Fruit fly (Drosophila melanogaster) whole organism, embryonic: ENCODE data around the gene dor.
A peak's percentile ranks its signal among the peaks of the same experiment; 100 is the strongest.

ENCODE experiments used
- Bgb ChIP-seq: fragments of 200-800 bp; sonication (Bioruptor generic); IDR thresholded peaks from 2 replicates; pipeline ENCODE4 v1.3.6; 2022; ENCODE audit warnings: missing biosample characterization, missing genetic modification characterization; ENCODE audit not compliant: partially characterized antibody
- CG10979 ChIP-seq: fragments of 200-800 bp; sonication (Bioruptor generic); optimal IDR thresholded peaks from 2 replicates; lab custom pipeline; 2018; ENCODE audit warnings: missing biosample characterization, mild to moderate bottlenecking, missing genetic modification characterization, moderate library complexity
- CG11085 ChIP-seq: fragments of 200-800 bp; sonication (Bioruptor generic); IDR thresholded peaks from 2 replicates; pipeline ENCODE4 v1.3.6; 2022; ENCODE audit warnings: missing biosample characterization, missing genetic modification characterization
- CG11560 ChIP-seq: fragments of 200-800 bp; sonication (Bioruptor generic); IDR thresholded peaks from 3 replicates; pipeline ENCODE4 v1.3.6; 2022; ENCODE audit warnings: missing biosample characterization, missing genetic modification characterization
- CG12071 ChIP-seq: fragments of 200-800 bp; sonication (Bioruptor generic); optimal IDR thresholded peaks from 3 replicates; lab custom pipeline; 2018; ENCODE audit warnings: missing biosample characterization, mild to moderate bottlenecking, missing genetic modification characterization
- CG12236 ChIP-seq: fragments of 200-800 bp; sonication (Bioruptor generic); optimal IDR thresholded peaks from 2 replicates; lab custom pipeline; 2016; ENCODE audit warnings: missing biosample characterization, missing genetic modification characterization
- CG15479 ChIP-seq: fragments of 200-800 bp; sonication (Bioruptor generic); optimal IDR thresholded peaks from 3 replicates; lab custom pipeline; 2019; ENCODE audit warnings: missing biosample characterization, mild to moderate bottlenecking, missing genetic modification characterization, moderate library complexity
- CG15514 ChIP-seq: fragments of 200-800 bp; sonication (Bioruptor generic); optimal IDR thresholded peaks from 3 replicates; lab custom pipeline; 2017; ENCODE audit warnings: missing biosample characterization, missing genetic modification characterization, mild to moderate bottlenecking, moderate library complexity, missing genetic modification reagents
- CG16863 ChIP-seq: fragments of 200-800 bp; sonication (Bioruptor generic); optimal IDR thresholded peaks from 3 replicates; lab custom pipeline; 2016; ENCODE audit warnings: missing biosample characterization, missing genetic modification characterization
- CG17186 ChIP-seq: fragments of 200-800 bp; sonication (Bioruptor generic); optimal IDR thresholded peaks from 3 replicates; lab custom pipeline; 2017; ENCODE audit warnings: missing biosample characterization, missing genetic modification reagents, missing genetic modification characterization
- CG17328 ChIP-seq: fragments of 200-800 bp; sonication (Bioruptor generic); IDR thresholded peaks from 2 replicates; pipeline ENCODE4 v1.3.6; 2022; ENCODE audit warnings: missing biosample characterization, missing genetic modification characterization
- CG17385 ChIP-seq: fragments of 200-800 bp; sonication (Bioruptor generic); optimal IDR thresholded peaks from 3 replicates; lab custom pipeline; 2018; ENCODE audit warnings: missing biosample characterization, mild to moderate bottlenecking, missing genetic modification characterization
- CG17568 ChIP-seq: fragments of 200-800 bp; sonication (Bioruptor generic); optimal IDR thresholded peaks from 2 replicates; lab custom pipeline; 2018; ENCODE audit warnings: missing biosample characterization, mild to moderate bottlenecking, missing genetic modification characterization, moderate library complexity
- CG17829 ChIP-seq: fragments of 200-800 bp; optimal IDR thresholded peaks from 2 replicates; lab custom pipeline; 2019; ENCODE audit warnings: missing biosample characterization, mild to moderate bottlenecking, missing genetic modification characterization, moderate library complexity
- CG1792 ChIP-seq: fragments of 200-800 bp; sonication (Bioruptor generic); optimal IDR thresholded peaks from 2 replicates; lab custom pipeline; 2016; ENCODE audit warnings: missing biosample characterization, missing genetic modification characterization
- CG18599 ChIP-seq: fragments of 200-800 bp; sonication (Bioruptor generic); optimal IDR thresholded peaks from 3 replicates; lab custom pipeline; 2017; ENCODE audit warnings: missing biosample characterization, missing genetic modification characterization, mild to moderate bottlenecking, moderate library complexity, missing genetic modification reagents
- CG18619 ChIP-seq: fragments of 200-800 bp; sonication (Bioruptor generic); optimal IDR thresholded peaks from 3 replicates; lab custom pipeline; 2017; ENCODE audit warnings: missing biosample characterization, mild to moderate bottlenecking, missing genetic modification characterization
- CG30403 ChIP-seq: fragments of 200-800 bp; sonication (Bioruptor generic); optimal IDR thresholded peaks from 3 replicates; lab custom pipeline; 2016; ENCODE audit warnings: missing biosample characterization, missing genetic modification characterization
- CG31388 ChIP-seq: fragments of 200-800 bp; sonication (Bioruptor generic); optimal IDR thresholded peaks from 2 replicates; lab custom pipeline; 2016; ENCODE audit warnings: missing biosample characterization, missing genetic modification characterization
- CG43689 ChIP-seq: fragments of 200-800 bp; sonication (Bioruptor generic); IDR thresholded peaks from 2 replicates; pipeline ENCODE4 v1.3.6; 2022; ENCODE audit warnings: missing biosample characterization, missing genetic modification characterization
- CG6175 ChIP-seq: fragments of 200-800 bp; sonication (Bioruptor generic); IDR thresholded peaks from 3 replicates; pipeline ENCODE4 v1.3.6; 2022; ENCODE audit warnings: missing biosample characterization, missing genetic modification characterization
- CG6689 ChIP-seq: fragments of 200-800 bp; sonication (Bioruptor generic); IDR thresholded peaks from 2 replicates; pipeline ENCODE4 v1.3.6; 2022; ENCODE audit warnings: missing biosample characterization, missing genetic modification characterization
- CG6791 ChIP-seq: fragments of 200-800 bp; sonication (Bioruptor generic); IDR thresholded peaks from 3 replicates; pipeline ENCODE4 v1.3.6; 2022; ENCODE audit warnings: missing biosample characterization, missing genetic modification characterization; ENCODE audit not compliant: partially characterized antibody
- CG8478 ChIP-seq: fragments of >200 bp; optimal IDR thresholded peaks from 2 replicates; lab custom pipeline; 2018
- CG8765 ChIP-seq: fragments of 200-800 bp; sonication (Bioruptor generic); IDR thresholded peaks from 2 replicates; pipeline ENCODE4 v1.3.6; 2022; ENCODE audit warnings: missing biosample characterization, missing genetic modification characterization
- Dad ChIP-seq: fragments of 200-800 bp; sonication (Bioruptor generic); optimal IDR thresholded peaks from 3 replicates; lab custom pipeline; 2016; ENCODE audit warnings: missing biosample characterization, missing genetic modification characterization
- Deaf1 ChIP-seq: fragments of 200-800 bp; optimal IDR thresholded peaks from 3 replicates; lab custom pipeline; 2019; ENCODE audit warnings: missing biosample characterization, mild to moderate bottlenecking, missing genetic modification characterization, moderate library complexity
- Dp ChIP-seq: fragments of 200-800 bp; sonication (Bioruptor generic); optimal IDR thresholded peaks from 2 replicates; lab custom pipeline; 2018; ENCODE audit warnings: missing biosample characterization, mild to moderate bottlenecking, missing genetic modification characterization, moderate library complexity
- Dref ChIP-seq: fragments of 200-800 bp; sonication (Bioruptor generic); IDR thresholded peaks from 2 replicates; pipeline ENCODE4 v1.3.6; 2022; ENCODE audit warnings: missing biosample characterization, missing genetic modification characterization
- Hand ChIP-seq: fragments of 200-800 bp; sonication (Bioruptor generic); optimal IDR thresholded peaks from 2 replicates; lab custom pipeline; 2017; ENCODE audit warnings: mild to moderate bottlenecking, missing biosample characterization, missing genetic modification reagents, missing genetic modification characterization
- Med ChIP-seq: fragments of 200-800 bp; sonication (Bioruptor generic); peaks from one replicate; lab custom pipeline; 2016; ENCODE audit warnings: missing biosample characterization, missing genetic modification characterization, mild to moderate bottlenecking, inconsistent platforms, moderate library complexity
- Scr ChIP-seq: fragments of 200-800 bp; sonication (Bioruptor generic); IDR thresholded peaks from 2 replicates; pipeline ENCODE4 v1.3.6; 2022; ENCODE audit warnings: missing biosample characterization, missing genetic modification characterization; ENCODE audit not compliant: partially characterized antibody
- Sox100B ChIP-seq: fragments of 200-800 bp; sonication (Bioruptor generic); optimal IDR thresholded peaks from 3 replicates; lab custom pipeline; 2018; ENCODE audit warnings: missing biosample characterization, mild to moderate bottlenecking, missing genetic modification characterization
- Sry-δ ChIP-seq: fragments of 200-800 bp; sonication (Bioruptor generic); optimal IDR thresholded peaks from 2 replicates; lab custom pipeline; 2016; ENCODE audit warnings: missing biosample characterization, missing genetic modification characterization
- Trl ChIP-seq, 3 experiments: fragments of >200 bp in 2 of 3; fragments of 200-800 bp in 1 of 3; sonication (Bioruptor generic) in 1 of 3; optimal IDR thresholded peaks; 2 replicates in 1 of 3; 3 replicates in 2 of 3; lab custom pipeline; 2016 to 2017; ENCODE audit warnings: missing biosample characterization in 1 of 3, missing genetic modification characterization in 1 of 3
- bbx ChIP-seq: fragments of 200-800 bp; sonication (Bioruptor generic); IDR thresholded peaks from 2 replicates; pipeline ENCODE4 v1.3.6; 2022; ENCODE audit warnings: missing biosample characterization, missing genetic modification characterization; ENCODE audit not compliant: partially characterized antibody
- cad ChIP-seq: fragments of >200 bp; optimal IDR thresholded peaks from 2 replicates; lab custom pipeline; 2017; ENCODE audit warnings: missing biosample characterization, missing genetic modification characterization
- corto ChIP-seq: fragments of 200-800 bp; sonication (Bioruptor generic); optimal IDR thresholded peaks from 2 replicates; lab custom pipeline; 2016; ENCODE audit warnings: missing biosample characterization, mild to moderate bottlenecking, missing genetic modification characterization, moderate library complexity
- crp ChIP-seq, 2 experiments: fragments of 200-800 bp; sonication (Bioruptor generic); optimal IDR thresholded peaks; 2 replicates in 1 of 2; 3 replicates in 1 of 2; lab custom pipeline; 2017; ENCODE audit warnings: missing biosample characterization in 2 of 2, missing genetic modification characterization in 2 of 2, mild to moderate bottlenecking in 1 of 2, moderate library complexity in 1 of 2
- dmrt99B ChIP-seq: fragments of 200-800 bp; sonication (Bioruptor generic); optimal IDR thresholded peaks from 2 replicates; lab custom pipeline; 2018; ENCODE audit warnings: missing biosample characterization, mild to moderate bottlenecking, missing genetic modification characterization, moderate library complexity
- fru ChIP-seq: fragments of >200 bp; optimal IDR thresholded peaks from 2 replicates; lab custom pipeline; 2017
- fu2 ChIP-seq: fragments of 200-800 bp; sonication (Bioruptor generic); optimal IDR thresholded peaks from 2 replicates; lab custom pipeline; 2016; ENCODE audit warnings: missing biosample characterization, missing genetic modification characterization
- mam ChIP-seq: fragments of 200-800 bp; sonication (Bioruptor generic); optimal IDR thresholded peaks from 3 replicates; lab custom pipeline; 2016; ENCODE audit warnings: missing biosample characterization, missing genetic modification characterization
- otp ChIP-seq: fragments of 200-800 bp; sonication (Bioruptor generic); IDR thresholded peaks from 3 replicates; pipeline ENCODE4, ENCODE4 v1.3.6; 2022; ENCODE audit warnings: missing biosample characterization, missing genetic modification characterization
- row ChIP-seq: fragments of 200-800 bp; sonication (Bioruptor generic); IDR thresholded peaks from 3 replicates; pipeline ENCODE4 v1.3.6; 2022; ENCODE audit warnings: missing biosample characterization, missing genetic modification characterization
- sens ChIP-seq: fragments of 200-800 bp; sonication (Bioruptor generic); peaks from one replicate; lab custom pipeline; 2016; ENCODE audit warnings: missing biosample characterization, missing genetic modification characterization
- sisA ChIP-seq: fragments of 200-800 bp; sonication (Bioruptor generic); IDR thresholded peaks from 2 replicates; pipeline ENCODE4 v1.3.6; 2022; ENCODE audit warnings: missing biosample characterization, missing genetic modification characterization
- slbo ChIP-seq: fragments of 200-800 bp; sonication (Bioruptor generic); IDR thresholded peaks from 2 replicates; pipeline ENCODE4 v1.3.6; 2022; ENCODE audit warnings: missing biosample characterization, missing genetic modification characterization
- sna ChIP-seq: fragments of 200-800 bp; sonication (Bioruptor generic); IDR thresholded peaks from 2 replicates; pipeline ENCODE4 v1.3.6; 2022; ENCODE audit warnings: missing biosample characterization, missing genetic modification characterization; ENCODE audit not compliant: partially characterized antibody
- tin ChIP-seq: fragments of 200-800 bp; sonication (Bioruptor generic); optimal IDR thresholded peaks from 3 replicates; lab custom pipeline; 2016; ENCODE audit warnings: missing biosample characterization, missing genetic modification characterization
- zf30C ChIP-seq: fragments of 200-800 bp; sonication (Bioruptor generic); optimal IDR thresholded peaks from 3 replicates; lab custom pipeline; 2018; ENCODE audit warnings: missing biosample characterization, mild to moderate bottlenecking, missing genetic modification characterization

Gene dor

dm6 chrX:1692553-1692952 is 27.7 kb downstream of the dor start, which contains the start of gene CG32809 (continued):
- TF ChIP-seq bbx (GFP tag; lab: Robert Waterston, UW) (peak; percentile 43; the same call in 1 of the 2 replicates), Sry-δ (peak; percentile 25), CG16863 (GFP tag; lab: Kevin White, UChicago) (no peak), CG15479 (GFP tag; lab: Kevin White, UChicago) (no peak), Dp (GFP tag; lab: Kevin White, UChicago) (peak; percentile 45), Med (GFP tag; lab: Kevin White, UChicago) (peak; percentile 73), Sox100B (GFP tag; lab: Kevin White, UChicago) (no peak), CG1792 (GFP tag; lab: Kevin White, UChicago) (no peak), CG6175 (no peak), Scr (0 out of 2 replicates have a peak, but pooled peaks have one; percentile 11), CG8478 (lab: Kevin White, UChicago) (no peak), CG11085 (GFP tag; lab: Robert Waterston, UW) (no peak), CG12071 (no peak), fru (lab: Kevin White, UChicago) (no peak), CG17829 (no peak), mam (GFP tag; lab: Kevin White, UChicago) (no peak), corto (GFP tag; lab: Kevin White, UChicago) (no peak), dmrt99B (tag; lab: Kevin White, UChicago) (no peak), CG17568 (no peak), Dad (GFP tag; lab: Kevin White, UChicago) (no peak), sisA (GFP tag; lab: Robert Waterston, UW) (no peak), row (GFP tag; lab: Robert Waterston, UW) (no peak), CG17328 (GFP tag; lab: Robert Waterston, UW) (no peak), crp (GFP tag; optimal IDR thresholded peaks at IDR 0.05; lab: Kevin White, UChicago) (peak in 1 of 2 experiments; percentile 49), CG31388 (GFP tag; lab: Kevin White, UChicago) (no peak), CG18599 (GFP tag; lab: Kevin White, UChicago) (no peak), cad (GFP tag; lab: Kevin White, UChicago) (no peak), zf30C (GFP tag; lab: Kevin White, UChicago) (no peak), otp (GFP tag; lab: Robert Waterston, UW) (no peak), sens (GFP tag; lab: Kevin White, UChicago) (peak; percentile 46), CG10979 (tag; lab: Kevin White, UChicago) (no peak), Deaf1 (tag; lab: Kevin White, UChicago) (peak; percentile 41), Bgb (peak; percentile 50; the same call in 1 of the 2 replicates), CG12236 (GFP tag; lab: Kevin White, UChicago) (no peak), fu2 (GFP tag; lab: Kevin White, UChicago) (no peak), CG6689 (GFP tag; lab: Robert Waterston, UW) (no peak), Hand (GFP tag; lab: Kevin White, UChicago) (no peak), CG11560 (peak; percentile 96), CG6791 (peak; percentile 59; the same call in 2 of the 3 replicates), tin (GFP tag; lab: Kevin White, UChicago) (no peak), CG18619 (GFP tag; lab: Kevin White, UChicago) (no peak), slbo (GFP tag; lab: Robert Waterston, UW) (no peak), CG30403 (no peak), CG43689 (no peak), CG17385 (GFP tag; lab: Kevin White, UChicago) (no peak), Dref (peak; percentile 65), CG17186 (GFP tag; lab: Kevin White, UChicago) (peak; percentile 11), CG15514 (GFP tag; lab: Kevin White, UChicago) (peak; percentile 90), CG8765 (no peak), Trl (optimal IDR thresholded peaks at IDR 0.05; lab: Kevin White, UChicago) (no peak), Trl (GFP tag; optimal IDR thresholded peaks at IDR 0.05; lab: Kevin White, UChicago) (no peak), sna (no peak)
